Fruit fly (Drosophila melanogaster): ENCODE results near the gene CG31140.

The CG31140 gene

DNA sequence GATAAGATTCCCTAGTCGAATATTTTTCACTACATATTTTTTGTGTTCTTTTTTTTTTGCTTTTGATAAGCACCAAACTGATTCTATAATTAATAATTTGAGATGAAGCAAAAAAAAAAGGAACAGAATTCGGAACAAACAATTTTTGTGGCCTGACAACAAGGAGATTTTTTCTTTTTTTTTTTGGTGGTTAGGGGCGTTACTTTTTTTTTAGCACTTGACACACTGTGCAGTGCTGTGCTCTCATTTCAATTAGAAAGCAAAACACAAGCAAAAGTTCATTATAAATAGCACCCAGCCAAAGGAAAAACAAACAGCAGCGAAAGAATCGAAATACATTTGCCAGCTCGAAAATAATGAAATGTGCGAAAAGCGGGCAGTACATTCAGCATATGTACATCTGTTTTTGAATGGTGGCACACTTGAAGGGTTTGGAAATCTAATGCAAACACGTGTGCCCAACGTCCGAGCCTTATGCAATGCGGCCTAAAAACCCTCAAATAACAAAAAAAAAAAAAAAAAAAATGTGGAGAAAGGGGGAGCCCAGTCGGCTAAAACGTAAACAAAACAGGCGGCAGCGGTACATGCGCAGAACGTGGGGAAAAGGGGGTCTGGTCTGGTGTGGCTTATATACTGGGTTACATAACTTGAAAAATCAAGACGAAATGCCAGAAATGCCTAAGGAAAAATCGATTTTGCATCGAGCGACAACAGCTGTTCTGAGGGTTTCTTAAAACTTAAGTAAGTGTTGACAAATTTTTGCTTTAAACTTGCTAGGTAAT lies 21.1 kb upstream of the CG31140 start (continued):
- TF ChIP-seq Ptx1 (GFP tag; IDR thresholded peaks at IDR 0.05) (peak; percentile 52), rib (GFP tag; IDR thresholded peaks at IDR 0.05) (peak; percentile 54; the same call in 1 of the 2 replicates), ind (GFP tag; optimal IDR thresholded peaks at IDR 0.05) (peak; percentile 45), CG9932 (GFP tag; IDR thresholded peaks at IDR 0.05) (peak; percentile 74), CG1602 (GFP tag; optimal IDR thresholded peaks at IDR 0.05) (peak; percentile 25), E2f1 (GFP tag; IDR thresholded peaks at IDR 0.05) (peak; percentile 24; the same call in 1 of the 2 replicates), Abd-B (GFP tag; optimal IDR thresholded peaks at IDR 0.05) (no peak), ara (GFP tag; IDR thresholded peaks at IDR 0.05) (0 out of 2 replicates have a peak, but pooled peaks have one; percentile 49), sens (GFP tag) (peak; percentile 92), nmo (GFP tag; optimal IDR thresholded peaks at IDR 0.05) (peak; percentile 20), CG18619 (GFP tag; optimal IDR thresholded peaks at IDR 0.05) (no peak), CG3838 (GFP tag; optimal IDR thresholded peaks at IDR 0.05) (no peak), CG4424 (GFP tag; optimal IDR thresholded peaks at IDR 0.05) (peak; percentile 11), Vsx1 (GFP tag; optimal IDR thresholded peaks at IDR 0.05) (no peak), pros (GFP tag; optimal IDR thresholded peaks at IDR 0.05) (no peak), CG15479 (GFP tag; optimal IDR thresholded peaks at IDR 0.05) (no peak), pum (GFP tag; optimal IDR thresholded peaks at IDR 0.05) (peak; percentile 20), her (GFP tag; optimal IDR thresholded peaks at IDR 0.05) (no peak), CG16863 (GFP tag; optimal IDR thresholded peaks at IDR 0.05) (peak; percentile 40), Fer3 (tag; optimal IDR thresholded peaks at IDR 0.05) (peak; percentile 30), sqz (GFP tag; optimal IDR thresholded peaks at IDR 0.05) (peak; percentile 44), insv (GFP tag; optimal IDR thresholded peaks at IDR 0.05) (no peak), eyg (GFP tag; optimal IDR thresholded peaks at IDR 0.05) (no peak), D (optimal IDR thresholded peaks at IDR 0.05) (no peak), D (GFP tag; optimal IDR thresholded peaks at IDR 0.05) (no peak), MBD-R2 (GFP tag; IDR thresholded peaks at IDR 0.05) (no peak), CG6813 (GFP tag; optimal IDR thresholded peaks at IDR 0.05) (no peak), CG9437 (GFP tag; optimal IDR thresholded peaks at IDR 0.05) (peak; percentile 17), CG2678 (tag; optimal IDR thresholded peaks at IDR 0.05) (peak; percentile 42), CG10543 (GFP tag; optimal IDR thresholded peaks at IDR 0.05) (no peak), CG1233 (GFP tag; optimal IDR thresholded peaks at IDR 0.05) (no peak), CG13624 (GFP tag; optimal IDR thresholded peaks at IDR 0.05) (peak; percentile 11), CG30403 (GFP tag; optimal IDR thresholded peaks at IDR 0.05) (peak; percentile 58), sug (tag; optimal IDR thresholded peaks at IDR 0.05) (no peak), CG8765 (GFP tag; IDR thresholded peaks at IDR 0.05) (no peak), slp2 (GFP tag; optimal IDR thresholded peaks at IDR 0.05) (peak; percentile 5), mld (GFP tag; IDR thresholded peaks at IDR 0.05; ENCODE audit: partially characterized antibody) (no peak), CG10654 (GFP tag; optimal IDR thresholded peaks at IDR 0.05) (no peak), Dip3 (GFP tag; optimal IDR thresholded peaks at IDR 0.05) (peak; percentile 41), mam (GFP tag; optimal IDR thresholded peaks at IDR 0.05) (peak; percentile 48), exex (tag; optimal IDR thresholded peaks at IDR 0.05) (peak; percentile 7), Hr3 (GFP tag; optimal IDR thresholded peaks at IDR 0.05) (peak; percentile 26), lmd (GFP tag; IDR thresholded peaks at IDR 0.05) (peak; percentile 61; the same call in 1 of the 2 replicates), CG3847 (GFP tag; IDR thresholded peaks at IDR 0.05) (peak; percentile 32; the same call in 1 of the 2 replicates), sob (GFP tag; IDR thresholded peaks at IDR 0.05) (peak; percentile 54; the same call in 1 of the 2 replicates), CG2199 (GFP tag; IDR thresholded peaks at IDR 0.05) (0 out of 3 replicates have a peak, but pooled peaks have one; percentile 55), otp (GFP tag; IDR thresholded peaks at IDR 0.05) (0 out of 3 replicates have a peak, but pooled peaks have one; percentile 53), ERR (GFP tag; optimal IDR thresholded peaks at IDR 0.05) (peak; percentile 30), CG34224 (GFP tag; IDR thresholded peaks at IDR 0.05; ENCODE audit: partially characterized antibody) (no peak), CG18476 (GFP tag; optimal IDR thresholded peaks at IDR 0.05) (peak; percentile 3)

Data from whole organism, embryonic.